Fruit fly (Drosophila melanogaster) whole organism, embryonic: ENCODE data around the gene endos.
A peak's percentile ranks its signal among the peaks of the same experiment; 100 is the strongest.

ENCODE experiments used
- Abd-B ChIP-seq: fragments of 200-800 bp; sonication (Bioruptor generic); optimal IDR thresholded peaks from 2 replicates; lab custom pipeline; 2018; ENCODE audit warnings: missing biosample characterization, mild to moderate bottlenecking, missing genetic modification characterization, moderate library complexity
- CG10959 ChIP-seq: fragments of 200-800 bp; sonication (Bioruptor generic); IDR thresholded peaks from 2 replicates; pipeline ENCODE4 v1.3.6; 2022; ENCODE audit warnings: missing biosample characterization, missing genetic modification characterization
- CG11398 ChIP-seq: fragments of 200-800 bp; sonication (Bioruptor generic); optimal IDR thresholded peaks from 2 replicates; lab custom pipeline; 2016; ENCODE audit warnings: missing biosample characterization, missing genetic modification characterization
- CG12104 ChIP-seq: fragments of 200-800 bp; sonication (Bioruptor generic); optimal IDR thresholded peaks from 3 replicates; lab custom pipeline; 2016; ENCODE audit warnings: missing biosample characterization, missing genetic modification characterization
- CG12659 ChIP-seq: fragments of 200-800 bp; sonication (Bioruptor generic); optimal IDR thresholded peaks from 3 replicates; lab custom pipeline; 2017; ENCODE audit warnings: mild to moderate bottlenecking, missing biosample characterization, missing genetic modification reagents, missing genetic modification characterization
- CG14860 ChIP-seq: fragments of 200-800 bp; sonication (Bioruptor generic); IDR thresholded peaks from 3 replicates; pipeline ENCODE4 v1.3.6; 2022; ENCODE audit warnings: missing biosample characterization, missing genetic modification characterization; ENCODE audit not compliant: partially characterized antibody
- CG15601 ChIP-seq: fragments of 200-800 bp; sonication (Bioruptor generic); optimal IDR thresholded peaks from 3 replicates; lab custom pipeline; 2019; ENCODE audit warnings: missing biosample characterization, mild to moderate bottlenecking, missing genetic modification characterization, moderate library complexity
- CG16813 ChIP-seq: fragments of 200-800 bp; sonication (Bioruptor generic); IDR thresholded peaks from 3 replicates; pipeline ENCODE4 v1.3.6; 2022; ENCODE audit warnings: missing biosample characterization, missing genetic modification characterization; ENCODE audit not compliant: partially characterized antibody
- CG17829 ChIP-seq: fragments of 200-800 bp; optimal IDR thresholded peaks from 2 replicates; lab custom pipeline; 2019; ENCODE audit warnings: missing biosample characterization, mild to moderate bottlenecking, missing genetic modification characterization, moderate library complexity
- CG1832 ChIP-seq: fragments of 200-800 bp; sonication (Bioruptor generic); optimal IDR thresholded peaks from 2 replicates; lab custom pipeline; 2017; ENCODE audit warnings: missing biosample characterization, mild to moderate bottlenecking, missing genetic modification characterization, inconsistent platforms
- CG2116 ChIP-seq: fragments of 200-800 bp; sonication (Bioruptor generic); optimal IDR thresholded peaks from 3 replicates; lab custom pipeline; 2018; ENCODE audit warnings: missing biosample characterization, mild to moderate bottlenecking, missing genetic modification characterization
- CG2202 ChIP-seq: fragments of 200-800 bp; sonication (Bioruptor generic); optimal IDR thresholded peaks from 2 replicates; lab custom pipeline; 2018; ENCODE audit warnings: missing biosample characterization, mild to moderate bottlenecking, missing genetic modification characterization
- CG2678 ChIP-seq: fragments of 200-800 bp; sonication (Bioruptor generic); optimal IDR thresholded peaks from 3 replicates; lab custom pipeline; 2019; ENCODE audit warnings: missing biosample characterization, mild to moderate bottlenecking, missing genetic modification characterization, moderate library complexity
- CG4360 ChIP-seq: fragments of 200-800 bp; sonication (Bioruptor generic); IDR thresholded peaks from 2 replicates; pipeline ENCODE4 v1.3.6; 2022; ENCODE audit warnings: missing biosample characterization, missing genetic modification characterization
- CG4617 ChIP-seq: fragments of 200-800 bp; sonication (Bioruptor generic); optimal IDR thresholded peaks from 3 replicates; lab custom pipeline; 2016; ENCODE audit warnings: missing biosample characterization, missing genetic modification characterization, borderline replicate concordance
- CG6791 ChIP-seq: fragments of 200-800 bp; sonication (Bioruptor generic); IDR thresholded peaks from 3 replicates; pipeline ENCODE4 v1.3.6; 2022; ENCODE audit warnings: missing biosample characterization, missing genetic modification characterization; ENCODE audit not compliant: partially characterized antibody
- CG7928 ChIP-seq: fragments of 200-800 bp; sonication (Bioruptor generic); optimal IDR thresholded peaks from 2 replicates; lab custom pipeline; 2017; ENCODE audit warnings: missing biosample characterization, mild to moderate bottlenecking, missing genetic modification characterization
- CG7987 ChIP-seq: fragments of 200-800 bp; sonication (Bioruptor generic); optimal IDR thresholded peaks from 2 replicates; lab custom pipeline; 2018; ENCODE audit warnings: missing biosample characterization, mild to moderate bottlenecking, missing genetic modification characterization, moderate library complexity
- CG8089 ChIP-seq: fragments of 200-800 bp; sonication (Bioruptor generic); optimal IDR thresholded peaks from 3 replicates; lab custom pipeline; 2016; ENCODE audit warnings: missing biosample characterization, missing genetic modification characterization
- CG9215 ChIP-seq: fragments of 200-800 bp; sonication (Bioruptor generic); IDR thresholded peaks from 2 replicates; pipeline ENCODE4 v1.3.6; 2022; ENCODE audit warnings: missing biosample characterization, missing genetic modification characterization
- Doc3 ChIP-seq: fragments of 200-800 bp; sonication (Bioruptor generic); IDR thresholded peaks from 3 replicates; pipeline ENCODE4 v1.3.6; 2022; ENCODE audit warnings: missing biosample characterization, missing genetic modification characterization; ENCODE audit not compliant: partially characterized antibody
- Eip74EF ChIP-seq, 2 experiments: fragments of 200-800 bp in 1 of 2; fragments of >200 bp in 1 of 2; sonication (Bioruptor generic) in 1 of 2; optimal IDR thresholded peaks; 2 replicates each; lab custom pipeline; 2017 to 2019; ENCODE audit warnings: missing biosample characterization in 2 of 2, missing genetic modification characterization in 2 of 2, mild to moderate bottlenecking in 1 of 2, moderate library complexity in 1 of 2
- Elba2 ChIP-seq: fragments of 200-800 bp; sonication (Bioruptor generic); optimal IDR thresholded peaks from 3 replicates; lab custom pipeline; 2016; ENCODE audit warnings: missing biosample characterization, missing genetic modification characterization
- MBD-R2 ChIP-seq: fragments of 200-800 bp; sonication (Bioruptor generic); IDR thresholded peaks from 2 replicates; pipeline ENCODE4 v1.3.6; 2022; ENCODE audit warnings: missing biosample characterization, missing genetic modification characterization
- MESR4 ChIP-seq: fragments of 200-800 bp; sonication (Bioruptor generic); optimal IDR thresholded peaks from 2 replicates; lab custom pipeline; 2018; ENCODE audit warnings: missing biosample characterization, mild to moderate bottlenecking, missing genetic modification characterization, moderate library complexity
- Med ChIP-seq: fragments of 200-800 bp; sonication (Bioruptor generic); peaks from one replicate; lab custom pipeline; 2016; ENCODE audit warnings: missing biosample characterization, missing genetic modification characterization, mild to moderate bottlenecking, inconsistent platforms, moderate library complexity
- Pdp1 ChIP-seq, 2 experiments: fragments of 200-800 bp; sonication (Bioruptor generic); optimal IDR thresholded peaks; 3 replicates each; lab custom pipeline; 2016; ENCODE audit warnings: missing biosample characterization in 2 of 2, missing genetic modification characterization in 2 of 2, mild to moderate bottlenecking in 1 of 2, moderate library complexity in 1 of 2
- Sox100B ChIP-seq: fragments of 200-800 bp; sonication (Bioruptor generic); optimal IDR thresholded peaks from 3 replicates; lab custom pipeline; 2018; ENCODE audit warnings: missing biosample characterization, mild to moderate bottlenecking, missing genetic modification characterization
- ato ChIP-seq: fragments of 200-800 bp; sonication (Bioruptor generic); IDR thresholded peaks from 2 replicates; pipeline ENCODE4 v1.3.6; 2022; ENCODE audit warnings: missing biosample characterization, missing genetic modification characterization; ENCODE audit not compliant: partially characterized antibody
- bigmax ChIP-seq: fragments of 200-800 bp; sonication (Bioruptor generic); optimal IDR thresholded peaks from 2 replicates; lab custom pipeline; 2018; ENCODE audit warnings: missing biosample characterization, mild to moderate bottlenecking, missing genetic modification characterization
- dan ChIP-seq: fragments of 200-800 bp; sonication (Bioruptor generic); IDR thresholded peaks from 2 replicates; pipeline ENCODE4 v1.3.6; 2022; ENCODE audit warnings: missing biosample characterization, missing genetic modification characterization
- dati ChIP-seq: fragments of 200-800 bp; sonication (Bioruptor generic); IDR thresholded peaks from 2 replicates; pipeline ENCODE4 v1.3.6; 2022; ENCODE audit warnings: missing biosample characterization, missing genetic modification characterization
- eyg ChIP-seq: fragments of 200-800 bp; sonication (Bioruptor generic); optimal IDR thresholded peaks from 3 replicates; lab custom pipeline; 2016; ENCODE audit warnings: missing biosample characterization, missing genetic modification characterization
- ftz-f1 ChIP-seq: fragments of 200-800 bp; sonication (Bioruptor generic); optimal IDR thresholded peaks from 2 replicates; lab custom pipeline; 2016; ENCODE audit warnings: missing biosample characterization, missing genetic modification characterization
- insv ChIP-seq, 2 experiments: fragments of 200-800 bp; sonication (Bioruptor generic); optimal IDR thresholded peaks; 3 replicates each; lab custom pipeline; 2016 to 2018; ENCODE audit warnings: missing biosample characterization in 2 of 2, missing genetic modification characterization in 2 of 2
- knrl ChIP-seq: fragments of 200-800 bp; sonication (Bioruptor generic); IDR thresholded peaks from 3 replicates; pipeline ENCODE4 v1.3.6; 2022; ENCODE audit warnings: missing biosample characterization, missing genetic modification characterization; ENCODE audit not compliant: partially characterized antibody
- luna ChIP-seq: fragments of 200-800 bp; sonication (Bioruptor generic); optimal IDR thresholded peaks from 2 replicates; lab custom pipeline; 2016; ENCODE audit warnings: missing biosample characterization, missing genetic modification characterization
- nerfin-2 ChIP-seq: fragments of 200-800 bp; sonication (Bioruptor generic); IDR thresholded peaks from 2 replicates; pipeline ENCODE4 v1.3.6; 2022; ENCODE audit warnings: missing biosample characterization, missing genetic modification characterization; ENCODE audit not compliant: partially characterized antibody
- nom ChIP-seq: fragments of 200-800 bp; sonication (Bioruptor generic); optimal IDR thresholded peaks from 2 replicates; lab custom pipeline; 2017; ENCODE audit warnings: missing biosample characterization, missing genetic modification characterization, mild to moderate bottlenecking, moderate library complexity, missing genetic modification reagents
- org-1 ChIP-seq: fragments of 200-800 bp; sonication (Bioruptor generic); optimal IDR thresholded peaks from 2 replicates; lab custom pipeline; 2017; ENCODE audit warnings: missing biosample characterization, missing genetic modification characterization
- schlank ChIP-seq: fragments of 200-800 bp; sonication (Bioruptor generic); optimal IDR thresholded peaks from 2 replicates; lab custom pipeline; 2018; ENCODE audit warnings: missing biosample characterization, mild to moderate bottlenecking, missing genetic modification characterization
- sisA ChIP-seq: fragments of 200-800 bp; sonication (Bioruptor generic); IDR thresholded peaks from 2 replicates; pipeline ENCODE4 v1.3.6; 2022; ENCODE audit warnings: missing biosample characterization, missing genetic modification characterization
- sr ChIP-seq: fragments of 200-800 bp; sonication (Bioruptor generic); IDR thresholded peaks from 3 replicates; pipeline ENCODE4 v1.3.6; 2022; ENCODE audit warnings: missing biosample characterization, missing genetic modification characterization
- stwl ChIP-seq: fragments of 200-800 bp; sonication (Bioruptor generic); optimal IDR thresholded peaks from 3 replicates; lab custom pipeline; 2018; ENCODE audit warnings: missing biosample characterization, mild to moderate bottlenecking, missing genetic modification characterization, moderate library complexity
- tll ChIP-seq, 2 experiments: fragments of 200-800 bp in 1 of 2; fragments of >200 bp in 1 of 2; sonication (Bioruptor generic) in 1 of 2; optimal IDR thresholded peaks; 2 replicates each; lab custom pipeline; 2017 to 2019; ENCODE audit warnings: missing biosample characterization in 2 of 2, missing genetic modification characterization in 2 of 2, mild to moderate bottlenecking in 1 of 2, moderate library complexity in 1 of 2
- unpg ChIP-seq: fragments of 200-800 bp; sonication (Bioruptor generic); optimal IDR thresholded peaks from 3 replicates; lab custom pipeline; 2018; ENCODE audit warnings: missing biosample characterization, mild to moderate bottlenecking, missing genetic modification characterization, moderate library complexity

endos gene

dm6 chr3L:14001658-14002523 lies 29.6 kb downstream of the endos start, which contains the start of the genes Nprl3 and upSET (continued):
- TF ChIP-seq MBD-R2 (GFP tag; lab: Robert Waterston, UW) (peak; percentile 24; the same call in 1 of the 2 replicates), ato (GFP tag; lab: Robert Waterston, UW) (peak; percentile 69; the same call in 1 of the 2 replicates), CG8089 (GFP tag; lab: Kevin White, UChicago) (no peak), CG14860 (GFP tag; lab: Robert Waterston, UW) (peak; percentile 79), dati (GFP tag; lab: Robert Waterston, UW) (no peak), CG2678 (peak; percentile 14), Pdp1 (GFP tag; optimal IDR thresholded peaks at IDR 0.05; lab: Kevin White, UChicago) (peak in 1 of 2 experiments; percentile 5), dan (GFP tag; lab: Robert Waterston, UW) (no peak), CG1832 (GFP tag; lab: Kevin White, UChicago) (peak; percentile 63), CG2116 (GFP tag; lab: Kevin White, UChicago) (peak; percentile 66), CG9215 (GFP tag; lab: Robert Waterston, UW) (no peak), unpg (GFP tag; lab: Kevin White, UChicago) (peak; percentile 6), CG11398 (GFP tag; lab: Kevin White, UChicago) (no peak), CG4360 (GFP tag; lab: Robert Waterston, UW) (no peak), MESR4 (GFP tag; lab: Kevin White, UChicago) (peak; percentile 40), org-1 (GFP tag; lab: Kevin White, UChicago) (no peak), Sox100B (GFP tag; lab: Kevin White, UChicago) (peak; percentile 8), nerfin-2 (GFP tag; lab: Robert Waterston, UW) (peak; percentile 60), CG6791 (GFP tag; lab: Robert Waterston, UW) (peak; percentile 83), stwl (peak; percentile 77), Abd-B (GFP tag; lab: Kevin White, UChicago) (peak; percentile 38), knrl (GFP tag; lab: Robert Waterston, UW) (peak; percentile 90; the same call in 2 of the 3 replicates), Doc3 (peak; percentile 80), Med (GFP tag; lab: Kevin White, UChicago) (peak; percentile 81), CG7987 (GFP tag; lab: Kevin White, UChicago) (no peak), eyg (GFP tag; lab: Kevin White, UChicago) (no peak), schlank (tag; lab: Kevin White, UChicago) (no peak), insv (GFP tag; optimal IDR thresholded peaks at IDR 0.05; lab: Kevin White, UChicago) (peak in 1 of 2 experiments; percentile 27), CG10959 (GFP tag; lab: Robert Waterston, UW) (no peak), nom (peak; percentile 40), CG4617 (GFP tag; lab: Kevin White, UChicago) (peak; percentile 11), CG12104 (GFP tag; lab: Kevin White, UChicago) (no peak), CG12659 (GFP tag; lab: Kevin White, UChicago) (peak; percentile 53), CG2202 (tag; lab: Kevin White, UChicago) (no peak), ftz-f1 (GFP tag; lab: Kevin White, UChicago) (no peak), CG15601 (tag; lab: Kevin White, UChicago) (peak; percentile 24), CG17829 (tag; lab: Kevin White, UChicago) (peak; percentile 46), Eip74EF (GFP tag; optimal IDR thresholded peaks at IDR 0.05; lab: Kevin White, UChicago) (no peak), CG7928 (GFP tag; lab: Kevin White, UChicago) (peak; percentile 93), tll (GFP tag; optimal IDR thresholded peaks at IDR 0.05; lab: Kevin White, UChicago) (no peak), bigmax (GFP tag; lab: Kevin White, UChicago) (no peak), CG16813 (peak; percentile 91), sr (GFP tag; lab: Robert Waterston, UW) (no peak), Elba2 (GFP tag; lab: Kevin White, UChicago) (peak; percentile 87), luna (no peak), sisA (GFP tag; lab: Robert Waterston, UW) (no peak)
